Fruit fly (Drosophila melanogaster): ENCODE results near the gene CG42264.

The CG42264 gene

DNA sequence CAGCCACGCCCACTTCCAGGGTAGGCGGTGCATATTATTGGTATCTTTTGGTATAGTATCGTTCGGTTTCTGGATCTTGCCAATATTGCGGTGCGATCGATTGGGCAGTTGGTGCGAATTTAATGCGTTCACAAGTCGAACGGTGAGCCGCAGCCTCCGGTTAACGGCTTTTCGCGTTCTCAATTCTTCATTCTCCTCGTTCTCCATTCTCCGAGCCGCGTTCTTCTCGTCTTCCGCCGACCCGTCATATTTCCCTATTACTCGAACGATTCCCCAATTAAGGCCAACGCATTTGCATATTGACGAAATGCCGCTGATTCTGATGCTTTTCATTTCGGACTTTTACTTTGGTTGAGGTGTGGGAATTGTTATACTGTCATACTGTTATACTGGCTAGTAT is at the start of gene CG42264:
Gene CG42264, minus strand, starts transcription at position 101 of the 400 bp plus-strand sequence.
- no peak for TF ChIP-seq CG17801 (GFP tag; optimal IDR thresholded peaks at IDR 0.05; ENCODE audit: partially characterized antibody)

DNA sequence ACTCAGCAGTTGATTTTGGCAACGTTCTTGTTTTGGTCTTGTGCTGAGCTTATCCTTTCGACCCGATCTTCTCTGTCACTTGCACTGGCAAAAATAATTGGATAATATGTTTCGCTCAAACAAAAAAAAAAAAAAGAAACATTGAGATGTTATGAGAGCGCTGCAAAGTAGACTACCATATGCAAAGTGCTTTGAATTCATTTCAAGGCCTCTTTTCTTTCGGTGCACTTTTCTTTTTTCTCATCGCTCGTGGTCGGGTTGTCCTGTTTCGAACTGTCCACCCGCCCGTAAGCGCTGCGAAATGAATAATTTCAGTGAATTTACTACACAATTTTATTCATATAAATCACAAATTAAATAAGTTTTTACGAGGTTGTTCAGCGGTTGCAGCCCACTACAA is 43.5 kb upstream of the CG42264 start:
- TF ChIP-seq CG17801 (GFP tag; optimal IDR thresholded peaks at IDR 0.05; ENCODE audit: partially characterized antibody): no peak

DNA sequence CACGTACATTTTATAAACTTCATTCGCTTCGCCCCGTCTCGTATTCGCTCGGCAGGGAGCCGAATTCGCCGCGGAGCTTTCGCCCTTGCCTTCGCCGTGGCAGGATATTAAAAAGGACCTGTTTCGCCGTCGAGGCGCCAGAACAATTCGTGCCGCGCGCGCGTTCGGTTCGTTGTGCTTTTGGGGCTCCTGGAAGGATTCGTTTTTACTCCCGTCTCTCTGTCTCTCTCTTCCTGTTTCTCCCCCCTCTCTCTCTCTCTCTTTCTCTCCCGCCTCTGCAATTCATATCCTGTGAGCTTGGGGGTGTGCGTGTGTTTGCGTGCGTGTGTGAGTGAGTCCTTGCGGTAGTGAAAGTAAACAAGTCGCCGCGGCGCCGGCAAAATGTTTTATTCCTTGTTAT is 42.0 kb upstream of the CG42264 start, which contains the start of gene CG15765:
Gene CG15765, plus strand, starts transcription at position 132 of the 400 bp plus-strand sequence.
- no peak for TF ChIP-seq CG17801 (GFP tag; optimal IDR thresholded peaks at IDR 0.05; ENCODE audit: partially characterized antibody)

DNA sequence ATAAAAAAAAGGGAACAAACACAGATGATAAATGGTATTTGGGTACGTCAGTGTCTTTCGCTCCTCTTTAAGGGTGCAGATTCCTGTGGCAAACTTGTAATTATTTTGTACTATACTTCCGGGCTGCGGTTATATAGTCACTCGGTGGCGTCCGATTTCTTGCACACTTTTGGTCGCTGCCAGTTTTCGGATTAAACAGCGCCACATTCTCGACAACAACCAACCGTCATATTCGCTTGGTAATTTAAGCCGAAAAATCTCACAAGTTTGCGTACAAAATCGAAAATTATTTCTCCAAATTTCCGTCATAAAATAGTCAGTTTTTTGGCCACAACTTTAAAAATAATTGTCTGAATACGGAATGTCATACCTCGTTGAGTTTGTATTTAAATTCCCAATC is 40.7 kb upstream of the CG42264 start:
- no peak for TF ChIP-seq CG17801 (GFP tag; optimal IDR thresholded peaks at IDR 0.05; ENCODE audit: partially characterized antibody)

DNA sequence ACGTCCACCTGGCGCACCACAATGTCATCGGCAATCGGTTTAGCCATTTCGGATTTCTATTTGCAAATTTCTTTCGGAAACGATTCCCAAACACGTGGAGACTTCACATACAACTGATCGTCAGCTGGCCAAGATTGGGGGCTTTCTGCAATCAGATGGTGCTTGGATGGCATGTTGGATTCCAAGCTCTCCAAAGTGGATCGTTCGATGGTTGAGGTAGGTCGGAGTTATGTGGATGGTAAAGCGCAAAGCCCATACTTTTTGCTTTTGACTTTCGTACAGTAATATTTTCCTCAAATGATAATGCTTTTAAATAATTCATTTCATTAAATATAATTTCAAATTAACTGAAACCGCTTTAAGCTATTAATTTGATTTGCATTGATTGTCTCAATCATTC is 39.3 kb upstream of the CG42264 start, which contains the start of gene AgmNAT:
Gene AgmNAT, minus strand, starts transcription at position 101 of the 400 bp plus-strand sequence.
- no peak for TF ChIP-seq CG17801 (GFP tag; optimal IDR thresholded peaks at IDR 0.05; ENCODE audit: partially characterized antibody)

DNA sequence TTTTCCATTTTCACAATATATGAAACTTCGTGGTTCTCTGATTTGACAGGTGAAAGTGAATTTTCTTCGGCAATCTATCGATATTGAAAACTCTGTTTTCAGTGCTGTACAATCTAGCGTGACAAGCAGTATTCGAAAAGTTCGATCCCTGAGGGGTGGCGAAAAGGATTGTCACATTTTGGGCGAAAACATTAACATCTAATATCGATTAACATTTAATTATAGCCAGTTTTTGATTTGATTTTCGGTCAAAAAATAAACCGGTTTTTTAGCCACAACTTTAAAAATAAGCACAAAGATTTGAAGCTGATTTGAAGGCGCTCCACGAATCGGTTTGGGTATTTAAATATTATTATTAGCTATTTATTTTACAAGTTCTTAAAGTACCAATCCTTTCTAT is 36.4 kb upstream of the CG42264 start, which contains the start of gene CG44329:
Gene CG44329, minus strand, starts transcription at position 101 of the 400 bp plus-strand sequence.
- TF ChIP-seq CG17801 (GFP tag; optimal IDR thresholded peaks at IDR 0.05; ENCODE audit: partially characterized antibody): no peak

DNA sequence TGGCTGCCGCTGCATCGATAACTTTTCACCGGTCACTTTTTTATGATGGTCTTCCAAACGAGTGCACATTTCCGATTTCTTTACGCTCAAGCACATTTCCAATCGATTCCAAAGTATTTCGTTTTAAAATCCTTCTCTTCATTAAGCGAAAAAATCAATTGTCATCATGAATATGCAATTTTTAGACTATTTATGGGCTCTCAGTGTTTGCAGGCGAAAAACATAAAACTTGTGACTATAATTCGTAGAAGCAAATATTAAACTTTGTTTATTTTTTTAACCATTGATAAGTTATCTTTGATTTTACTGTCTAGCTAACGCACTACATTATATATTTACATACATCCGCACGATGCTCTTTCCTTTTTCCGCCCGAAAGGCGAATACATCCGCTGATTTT is 32.2 kb upstream of the CG42264 start, which contains the start of gene Prosbeta2R1:
Gene Prosbeta2R1, plus strand, starts transcription at position 301 of the 400 bp plus-strand sequence.
- TF ChIP-seq CG17801 (GFP tag; optimal IDR thresholded peaks at IDR 0.05; ENCODE audit: partially characterized antibody): no peak

DNA sequence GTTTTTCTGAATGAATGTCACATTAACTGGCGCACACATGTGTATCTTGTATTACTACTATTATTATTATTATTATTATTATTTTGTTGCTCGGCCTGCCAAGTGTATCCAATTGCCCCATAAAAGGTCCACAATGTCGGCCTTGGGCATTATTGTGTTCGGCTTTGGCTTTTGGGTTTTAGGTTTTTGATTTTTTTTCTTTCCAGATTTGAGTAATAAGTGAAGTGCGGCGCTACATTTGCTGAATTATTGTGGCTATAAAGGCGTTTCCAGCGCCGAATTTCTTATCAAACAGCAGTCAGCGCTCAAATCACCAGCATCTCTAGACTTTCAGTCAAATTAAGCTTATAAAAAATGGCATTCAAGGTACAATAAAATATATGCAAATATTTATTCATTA is 27.9 kb upstream of the CG42264 start, which contains the start of gene Cpr5C:
Gene Cpr5C, plus strand, starts transcription at position 301 of the 400 bp plus-strand sequence.
- TF ChIP-seq CG17801 (GFP tag; optimal IDR thresholded peaks at IDR 0.05; ENCODE audit: partially characterized antibody): no peak

DNA sequence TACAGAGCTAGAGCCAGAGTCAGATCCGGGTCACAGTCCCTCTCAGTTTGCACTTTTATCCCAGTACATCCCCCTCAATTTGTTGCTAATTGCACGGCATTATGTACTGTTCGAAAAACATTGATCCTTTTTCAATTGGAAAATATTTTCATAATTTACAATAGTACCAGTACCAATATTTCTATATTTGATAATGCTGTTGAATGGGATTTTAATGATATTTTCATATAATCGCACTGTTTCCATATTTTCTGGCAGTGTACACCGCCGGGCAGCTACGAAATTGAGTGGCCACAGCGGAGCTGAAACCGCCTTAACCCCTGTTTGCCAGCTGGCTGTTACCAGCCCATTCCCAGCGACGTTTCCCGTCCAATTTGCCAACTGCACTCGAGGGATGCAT is 24.2 kb upstream of the CG42264 start:
- TF ChIP-seq CG17801 (GFP tag; optimal IDR thresholded peaks at IDR 0.05; ENCODE audit: partially characterized antibody): no peak

DNA sequence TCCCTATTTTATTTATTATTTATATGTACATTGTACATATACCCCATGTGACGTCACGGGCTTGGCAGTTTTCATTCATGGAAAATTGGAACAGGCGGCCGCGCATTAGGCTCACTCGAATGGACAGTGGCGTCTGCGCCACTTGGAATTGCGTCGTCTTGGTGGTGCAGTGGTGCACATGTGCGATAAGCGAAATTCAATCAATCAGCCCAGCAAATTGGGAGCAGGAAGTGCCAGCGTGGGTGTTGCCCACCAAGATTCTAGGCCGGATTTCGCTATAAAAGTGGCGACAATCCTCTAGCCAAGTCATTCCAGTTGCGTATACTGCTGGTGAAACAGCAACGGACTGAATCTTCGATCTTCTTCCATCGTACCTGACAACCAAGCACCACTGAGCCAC is 15.4 kb upstream of the CG42264 start, which contains the start of gene CG12239:
Gene CG12239, plus strand, starts transcription at position 301 of the 400 bp plus-strand sequence.
- TF ChIP-seq CG17801 (GFP tag; optimal IDR thresholded peaks at IDR 0.05; ENCODE audit: partially characterized antibody): no peak

DNA sequence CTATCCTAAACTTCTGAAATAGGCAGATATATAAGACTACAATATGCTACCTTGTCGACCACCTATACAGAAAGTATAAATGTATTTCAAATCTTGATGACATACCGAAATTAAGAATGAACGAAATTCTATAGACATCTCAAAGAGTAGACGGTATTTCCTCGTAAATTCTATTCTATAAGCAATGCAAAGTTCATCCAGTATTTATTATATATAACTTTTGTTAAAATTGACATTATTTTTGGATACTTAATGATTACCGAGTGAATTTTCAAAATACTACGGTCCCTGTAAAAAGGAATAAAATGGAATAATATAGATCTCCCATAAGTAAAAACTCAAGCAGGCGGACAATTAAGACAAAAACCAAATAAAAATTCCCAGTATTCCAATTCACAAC is 12.7 kb upstream of the CG42264 start, which contains the start of gene CG15767:
Gene CG15767, plus strand, starts transcription at position 301 of the 400 bp plus-strand sequence.
- no peak for TF ChIP-seq CG17801 (GFP tag; optimal IDR thresholded peaks at IDR 0.05; ENCODE audit: partially characterized antibody)

DNA sequence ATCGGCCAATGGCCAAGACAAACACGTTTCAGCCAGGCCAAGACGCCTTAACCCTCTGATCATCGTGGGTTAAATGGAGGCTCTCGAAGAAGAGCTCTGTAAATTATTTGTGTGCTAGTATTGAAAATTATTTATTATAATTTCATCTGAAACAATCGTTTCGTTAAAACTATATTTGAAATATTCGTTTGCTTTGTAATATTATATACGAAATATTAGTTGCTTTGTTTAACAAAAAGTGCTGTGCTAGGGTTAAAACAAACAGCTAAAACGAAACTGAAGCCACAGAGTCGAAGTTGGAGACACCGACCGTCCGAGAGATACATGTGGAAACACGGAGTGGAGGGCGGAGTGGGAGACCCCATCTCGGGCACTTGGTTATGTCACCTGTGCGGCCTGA is 10.1 kb upstream of the CG42264 start:
- no peak for TF ChIP-seq CG17801 (GFP tag; optimal IDR thresholded peaks at IDR 0.05; ENCODE audit: partially characterized antibody)

DNA sequence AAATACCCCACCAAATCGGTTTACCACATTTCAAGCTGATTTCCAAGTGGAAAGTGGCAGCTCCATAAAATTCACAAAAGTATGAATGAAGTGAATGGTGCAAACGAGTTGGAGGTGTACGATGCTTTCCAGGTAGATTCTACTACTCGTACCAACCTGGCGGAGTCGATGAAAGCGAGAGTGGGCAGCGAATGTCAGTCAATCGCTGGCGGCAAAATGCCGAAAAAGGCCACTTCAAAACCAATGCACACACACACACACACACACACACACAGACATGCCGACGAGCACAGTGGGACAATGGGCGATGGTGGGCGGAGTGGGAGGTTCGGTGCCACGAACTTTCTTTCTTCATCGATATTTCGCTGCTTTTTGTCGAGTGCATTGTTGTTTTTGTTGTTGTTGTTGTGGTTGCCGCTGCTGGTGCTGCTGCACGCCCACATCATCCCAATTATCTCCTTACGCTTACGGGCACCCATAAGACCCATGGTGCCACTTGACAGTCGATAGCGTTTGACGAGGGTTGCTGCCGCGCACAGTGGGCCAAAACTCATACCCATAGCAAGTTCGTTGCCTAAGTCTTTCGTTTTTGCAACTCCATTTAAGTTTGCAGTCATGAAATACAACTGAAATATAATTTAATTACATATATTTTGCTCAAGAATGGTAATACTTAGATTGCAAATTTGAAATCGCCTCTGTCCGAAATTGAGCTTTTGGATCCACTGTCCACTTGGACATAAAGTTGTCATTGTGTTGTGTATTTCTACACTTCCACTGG is 7.0 kb upstream of the CG42264 start:
- TF ChIP-seq CG17801 (GFP tag; optimal IDR thresholded peaks at IDR 0.05; ENCODE audit: partially characterized antibody): no peak

DNA sequence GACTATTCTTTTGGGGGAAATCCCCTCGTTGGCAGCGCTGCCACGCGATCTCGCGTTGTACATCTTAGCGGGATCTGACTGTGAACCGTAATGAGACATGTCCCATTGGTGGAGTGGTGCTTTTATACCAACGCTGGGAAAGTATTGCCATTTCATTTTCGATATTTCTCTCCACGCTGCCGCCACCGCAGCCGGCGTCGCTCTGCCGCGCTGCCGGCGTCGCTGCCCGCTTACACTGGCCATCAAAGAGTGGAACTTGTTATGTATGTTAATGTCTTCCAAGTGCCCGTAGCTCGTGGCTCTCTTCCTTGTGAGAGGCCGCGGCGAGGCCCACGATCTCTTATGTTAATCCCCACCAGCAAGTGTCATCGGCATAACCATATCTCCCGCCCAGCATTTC is 5.1 kb upstream of the CG42264 start, which contains the start of gene CG3108:
Gene CG3108, minus strand, starts transcription at position 101 of the 400 bp plus-strand sequence.
- no peak for TF ChIP-seq CG17801 (GFP tag; optimal IDR thresholded peaks at IDR 0.05; ENCODE audit: partially characterized antibody)

DNA sequence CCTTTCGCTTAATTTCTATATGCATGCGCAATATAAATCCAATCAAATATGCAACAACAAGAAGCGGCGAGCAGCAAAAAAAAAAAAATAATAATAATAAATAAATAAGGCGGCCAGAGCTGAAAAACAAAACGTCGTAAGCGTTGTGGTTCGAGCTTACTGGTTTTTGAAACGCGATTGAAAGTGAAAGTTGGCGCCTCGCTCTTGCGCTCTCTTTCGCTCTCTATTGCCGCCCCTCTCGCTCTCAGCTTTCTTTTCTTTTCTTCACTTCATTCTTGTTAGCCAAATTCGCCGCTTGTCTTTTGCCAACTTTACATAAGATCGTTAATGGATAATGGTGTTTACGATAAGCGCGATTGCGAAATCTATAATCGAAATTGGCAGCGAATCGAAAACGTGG is 4.0 kb downstream of the CG42264 start:
- no peak for TF ChIP-seq CG17801 (GFP tag; optimal IDR thresholded peaks at IDR 0.05; ENCODE audit: partially characterized antibody)

DNA sequence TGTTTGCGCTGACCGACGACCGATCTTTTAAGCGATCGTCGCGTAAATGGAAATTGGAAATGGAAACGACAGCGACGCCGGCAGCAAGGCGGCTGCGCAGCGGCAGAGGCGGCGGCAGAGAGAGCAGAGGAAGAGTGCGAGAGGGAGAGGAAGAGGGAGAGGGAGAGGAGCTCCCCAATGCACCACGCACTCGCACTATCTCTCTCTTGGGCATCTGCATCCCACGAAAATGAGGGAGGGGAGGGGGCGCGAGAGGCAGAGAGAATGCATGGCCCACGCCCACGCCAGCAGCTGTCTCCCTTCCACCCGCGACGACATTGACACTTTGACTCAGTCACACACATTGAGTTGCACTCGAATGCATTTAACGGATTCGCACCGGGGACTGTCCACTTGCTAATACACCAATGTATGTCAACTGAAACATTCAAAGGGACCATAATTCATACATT is 5.7 kb downstream of the CG42264 start, which contains the start of gene CG3097:
Gene CG3097, minus strand, starts transcription at position 51 of the 452 bp plus-strand sequence.
- no peak for TF ChIP-seq CG17801 (GFP tag; optimal IDR thresholded peaks at IDR 0.05; ENCODE audit: partially characterized antibody)
